Fruit fly (Drosophila melanogaster) whole organism, prepupa: Measurements from ENCODE around the gene CG1578.

Experiments used
- CG10631 ChIP-seq: fragments of 200-800 bp; sonication (Bioruptor generic); optimal IDR thresholded peaks from 2 replicates; lab custom pipeline; 2016; ENCODE audit warnings: missing biosample characterization, missing genetic modification characterization
- CG10669 ChIP-seq: fragments of 200-800 bp; sonication (Bioruptor generic); optimal IDR thresholded peaks from 3 replicates; lab custom pipeline; 2018; ENCODE audit warnings: missing biosample characterization, mild to moderate bottlenecking, missing genetic modification characterization, moderate library complexity
- CG11902 ChIP-seq: fragments of 200-800 bp; sonication (Bioruptor generic); optimal IDR thresholded peaks from 3 replicates; lab custom pipeline; 2016; ENCODE audit warnings: missing biosample characterization, missing genetic modification characterization
- CG16779 ChIP-seq: fragments of 200-800 bp; sonication (Bioruptor generic); optimal IDR thresholded peaks from 3 replicates; lab custom pipeline; 2017; ENCODE audit warnings: missing biosample characterization, mild to moderate bottlenecking, missing genetic modification characterization
- CG3032 ChIP-seq: fragments of 200-800 bp; optimal IDR thresholded peaks from 2 replicates; lab custom pipeline; 2019; ENCODE audit warnings: missing biosample characterization, mild to moderate bottlenecking, missing genetic modification characterization, moderate library complexity
- CG31627 ChIP-seq: fragments of 200-800 bp; sonication (Bioruptor generic); optimal IDR thresholded peaks from 3 replicates; lab custom pipeline; 2016; ENCODE audit warnings: missing biosample characterization, missing genetic modification characterization
- CG6808 ChIP-seq: fragments of 200-800 bp; sonication (Bioruptor generic); optimal IDR thresholded peaks from 3 replicates; lab custom pipeline; 2017; ENCODE audit warnings: missing biosample characterization, missing genetic modification characterization, mild to moderate bottlenecking, moderate library complexity, missing genetic modification reagents
- CG8119 ChIP-seq: fragments of 200-800 bp; sonication (Bioruptor generic); IDR thresholded peaks from 3 replicates; pipeline ENCODE4 v1.3.6; 2022; ENCODE audit warnings: missing biosample characterization, missing genetic modification characterization
- Hr39 ChIP-seq: fragments of 200-800 bp; sonication (Bioruptor generic); optimal IDR thresholded peaks from 2 replicates; lab custom pipeline; 2016; ENCODE audit warnings: missing biosample characterization, missing genetic modification characterization
- achi ChIP-seq: fragments of 200-800 bp; sonication (Bioruptor generic); optimal IDR thresholded peaks from 3 replicates; lab custom pipeline; 2016; ENCODE audit warnings: missing biosample characterization, missing genetic modification characterization

DNA sequence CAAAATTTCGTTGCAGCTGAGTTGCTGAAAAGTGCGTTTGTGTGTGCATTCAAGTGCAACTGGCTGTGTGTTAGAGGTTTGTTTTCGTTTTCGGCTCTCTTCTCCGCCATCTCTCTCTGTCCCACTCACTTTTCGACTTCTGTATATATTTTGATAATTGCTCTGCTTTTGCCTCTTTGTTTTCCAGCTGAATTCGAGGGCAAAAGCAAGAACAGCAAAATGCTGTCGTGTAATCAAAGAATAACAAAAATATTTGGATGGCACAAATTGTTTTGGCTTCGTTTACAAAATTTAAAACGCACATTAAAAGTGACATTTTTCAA is 2.4 kb upstream of the CG1578 start:
- TF ChIP-seq CG11902 (GFP tag; lab: Kevin White, UChicago) (no peak), CG3032 (tag; lab: Kevin White, UChicago) (no peak), achi (no peak), Hr39 (GFP tag; lab: Kevin White, UChicago) (no peak), CG6808 (GFP tag; lab: Kevin White, UChicago) (no peak), CG31627 (GFP tag; lab: Kevin White, UChicago) (no peak), CG10669 (no peak), CG16779 (tag; lab: Kevin White, UChicago) (no peak), CG10631 (GFP tag; lab: Kevin White, UChicago) (no peak), CG8119 (GFP tag; lab: Robert Waterston, UW) (no peak)
